Fruit fly (Drosophila melanogaster): Measurements from ENCODE around the gene CG9286.

CG9286 gene

DNA sequence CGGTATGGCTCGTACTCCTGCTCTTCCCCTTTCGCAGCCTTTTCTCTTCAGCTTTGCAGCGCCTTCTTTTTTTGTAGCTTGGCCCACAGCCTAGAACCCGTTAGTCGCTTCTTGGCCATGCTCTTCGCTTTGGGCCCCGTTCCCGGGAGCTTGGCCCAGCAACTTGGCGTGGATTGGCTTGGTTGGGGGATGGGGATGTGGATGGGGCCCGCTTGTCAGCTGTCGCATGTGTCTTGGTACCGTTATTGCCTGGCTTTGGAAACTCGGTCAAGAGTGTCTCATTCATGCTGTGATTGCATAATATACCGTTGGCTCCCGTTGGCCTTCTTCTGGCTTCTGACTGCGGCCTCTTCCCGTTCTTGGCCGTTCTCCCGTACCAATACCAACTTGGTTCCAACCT is 5.1 kb downstream of the CG9286 start:
- no peak for TF ChIP-seq insv (optimal IDR thresholded peaks at IDR 0.05)
- TF ChIP-seq Myc (optimal IDR thresholded peaks at IDR 0.05) = no peak
- TF ChIP-seq psq (optimal IDR thresholded peaks at IDR 0.05) = no peak
- TF ChIP-seq h (optimal IDR thresholded peaks at IDR 0.05) = no peak

DNA sequence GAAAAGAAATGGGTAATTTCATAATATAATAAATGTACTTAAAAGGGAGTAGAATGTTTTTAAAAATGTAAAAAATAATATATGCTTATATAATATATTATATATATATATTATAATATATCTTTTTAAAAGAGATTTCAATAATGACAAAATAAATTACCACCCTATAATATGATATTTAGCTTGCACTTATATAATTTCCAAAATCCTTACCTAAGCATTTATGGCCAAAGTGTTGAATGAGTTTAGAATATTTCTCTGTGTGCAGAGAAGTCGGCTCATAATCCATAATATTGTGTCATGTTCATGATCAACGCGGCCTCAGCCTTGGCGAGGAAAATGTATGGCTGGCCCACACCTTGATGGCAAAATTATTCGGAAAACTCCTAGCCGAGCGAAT is 7.5 kb downstream of the CG9286 start:
- no peak for TF ChIP-seq ttk (optimal IDR thresholded peaks at IDR 0.05)
- TF ChIP-seq h (optimal IDR thresholded peaks at IDR 0.05) = no peak
- no peak for TF ChIP-seq insv (optimal IDR thresholded peaks at IDR 0.05)
- TF ChIP-seq Sin3A (optimal IDR thresholded peaks at IDR 0.05) = no peak
- no peak for TF ChIP-seq Myc (optimal IDR thresholded peaks at IDR 0.05)
- TF ChIP-seq psq (optimal IDR thresholded peaks at IDR 0.05) = no peak

DNA sequence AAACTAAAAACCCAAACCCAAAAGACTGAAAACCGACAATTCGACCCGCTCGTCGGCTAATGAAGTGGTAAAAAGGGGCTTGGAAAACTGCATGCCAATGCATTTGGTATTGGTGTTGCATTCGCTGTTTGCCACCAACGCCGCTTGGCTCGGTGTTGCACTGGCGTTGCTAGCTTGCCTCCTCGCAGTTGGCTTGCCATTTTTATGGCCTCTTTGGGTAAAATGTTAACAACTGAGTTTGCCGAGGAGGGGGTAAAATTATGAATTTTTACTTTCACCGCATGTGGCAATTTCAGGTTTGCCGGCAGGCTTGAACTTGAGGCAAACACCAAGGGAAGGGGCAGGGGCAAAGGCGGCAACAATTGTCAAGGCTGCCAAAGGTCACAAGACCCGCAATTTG is 7.9 kb downstream of the CG9286 start:
- no peak for TF ChIP-seq h (optimal IDR thresholded peaks at IDR 0.05)
- no peak for TF ChIP-seq insv (optimal IDR thresholded peaks at IDR 0.05)
- TF ChIP-seq psq (optimal IDR thresholded peaks at IDR 0.05) = no peak
- no peak for TF ChIP-seq Myc (optimal IDR thresholded peaks at IDR 0.05)
- no peak for TF ChIP-seq ttk (optimal IDR thresholded peaks at IDR 0.05)
- TF ChIP-seq Sin3A (optimal IDR thresholded peaks at IDR 0.05) = no peak

DNA sequence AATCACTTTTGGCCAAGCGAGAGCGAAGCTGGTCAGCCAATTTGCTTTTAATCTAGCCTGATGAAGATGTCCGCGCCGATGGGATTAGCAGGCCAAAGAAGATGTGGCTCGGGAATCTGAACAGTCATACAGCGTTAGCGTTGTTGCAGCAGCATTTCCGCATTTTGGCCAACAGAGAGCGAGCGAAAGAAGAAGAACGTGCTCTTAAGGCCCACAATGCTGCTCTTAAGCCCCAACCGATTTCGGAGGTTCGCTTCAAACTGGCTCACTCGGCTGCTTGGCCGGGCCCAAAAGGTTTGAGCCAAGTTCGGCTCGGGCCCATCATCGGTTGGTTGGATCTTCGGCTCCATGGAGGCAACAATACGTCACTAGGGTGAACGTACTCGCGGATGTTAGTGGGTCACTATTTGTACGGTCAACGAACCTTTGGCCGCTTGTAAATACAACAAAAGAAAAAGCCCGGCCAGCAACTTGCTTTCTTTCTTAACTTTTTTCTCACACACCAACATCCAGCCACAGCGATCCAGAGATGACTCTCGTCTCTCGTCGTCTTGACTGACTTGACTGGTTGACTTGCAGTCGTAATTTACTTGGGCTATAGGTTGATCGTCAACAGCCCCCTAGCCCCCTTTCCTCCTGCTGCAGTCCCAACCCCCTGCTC is 9.0 kb downstream of the CG9286 start:
- no peak for TF ChIP-seq insv (optimal IDR thresholded peaks at IDR 0.05)
- TF ChIP-seq Sin3A (optimal IDR thresholded peaks at IDR 0.05) = no peak
- no peak for TF ChIP-seq h (optimal IDR thresholded peaks at IDR 0.05)
- no peak for TF ChIP-seq ttk (optimal IDR thresholded peaks at IDR 0.05)
- no peak for TF ChIP-seq psq (optimal IDR thresholded peaks at IDR 0.05)
- TF ChIP-seq Myc (optimal IDR thresholded peaks at IDR 0.05) = no peak

DNA sequence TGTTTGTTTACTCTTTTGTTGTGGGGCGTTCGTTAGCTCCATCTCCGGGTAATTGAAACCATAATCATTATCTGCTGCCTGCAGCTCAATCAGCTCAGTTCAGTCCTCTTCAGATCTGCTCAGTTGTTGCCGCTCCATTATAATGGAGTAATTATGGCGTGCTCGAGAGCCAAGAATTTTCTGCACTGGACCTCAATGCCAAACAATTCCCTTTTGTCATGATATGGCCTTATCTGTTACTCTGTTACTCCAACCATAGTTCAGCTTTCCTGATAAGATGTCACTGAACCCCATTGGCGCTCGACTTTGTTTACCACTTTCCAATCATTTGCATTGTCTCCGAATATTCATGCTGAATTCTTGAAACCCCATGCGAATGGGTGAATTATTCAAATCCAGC is 10.1 kb downstream of the CG9286 start:
- TF ChIP-seq insv (optimal IDR thresholded peaks at IDR 0.05) (no peak), Myc (optimal IDR thresholded peaks at IDR 0.05) (no peak), ttk (optimal IDR thresholded peaks at IDR 0.05) (no peak), h (optimal IDR thresholded peaks at IDR 0.05) (no peak), Sin3A (optimal IDR thresholded peaks at IDR 0.05) (no peak), psq (optimal IDR thresholded peaks at IDR 0.05) (no peak)

DNA sequence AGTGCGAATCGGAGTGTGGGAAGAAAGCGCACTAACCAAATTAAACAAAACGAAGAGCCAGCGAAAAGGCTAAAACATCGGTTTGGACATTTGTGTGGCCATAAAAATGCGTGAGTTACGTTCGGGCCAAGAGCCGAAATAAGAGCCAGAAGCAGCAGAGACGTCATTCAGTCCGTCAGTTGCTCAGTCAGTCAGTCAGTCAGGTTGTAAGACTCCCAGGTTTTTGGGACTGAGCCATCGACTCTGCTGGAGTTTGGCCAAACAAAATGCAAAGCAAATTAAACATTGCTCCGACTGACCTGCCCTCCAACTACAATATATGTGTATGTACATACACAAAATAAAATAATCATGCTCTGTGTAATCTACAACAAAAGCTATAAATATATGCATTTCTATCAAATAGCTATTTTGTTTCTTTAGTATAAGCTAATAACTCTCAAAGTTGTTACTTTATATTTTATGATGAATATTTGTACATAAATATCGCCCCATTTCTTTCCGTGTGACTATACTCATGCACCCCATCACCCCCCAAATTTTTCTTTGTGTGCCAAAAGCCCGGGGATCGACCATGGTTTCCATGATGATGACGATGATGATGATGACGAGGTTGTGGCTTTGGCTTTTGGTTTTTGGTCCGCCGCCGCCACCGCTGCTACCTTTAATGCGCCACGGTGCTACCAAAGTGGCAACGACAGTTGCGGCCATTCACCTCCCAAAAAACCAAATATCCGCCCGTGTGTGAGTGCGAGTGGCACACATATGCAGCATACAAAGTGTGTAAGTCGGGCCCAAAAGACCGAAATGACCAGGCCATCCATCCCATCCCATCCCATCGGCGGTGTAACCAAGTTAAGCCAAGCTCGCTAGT is 12.6 kb downstream of the CG9286 start:
- TF ChIP-seq ttk (optimal IDR thresholded peaks at IDR 0.05) (no peak), insv (optimal IDR thresholded peaks at IDR 0.05) (no peak), psq (optimal IDR thresholded peaks at IDR 0.05) (no peak), Myc (optimal IDR thresholded peaks at IDR 0.05) (no peak), Sin3A (optimal IDR thresholded peaks at IDR 0.05) (no peak), h (optimal IDR thresholded peaks at IDR 0.05) (no peak)

DNA sequence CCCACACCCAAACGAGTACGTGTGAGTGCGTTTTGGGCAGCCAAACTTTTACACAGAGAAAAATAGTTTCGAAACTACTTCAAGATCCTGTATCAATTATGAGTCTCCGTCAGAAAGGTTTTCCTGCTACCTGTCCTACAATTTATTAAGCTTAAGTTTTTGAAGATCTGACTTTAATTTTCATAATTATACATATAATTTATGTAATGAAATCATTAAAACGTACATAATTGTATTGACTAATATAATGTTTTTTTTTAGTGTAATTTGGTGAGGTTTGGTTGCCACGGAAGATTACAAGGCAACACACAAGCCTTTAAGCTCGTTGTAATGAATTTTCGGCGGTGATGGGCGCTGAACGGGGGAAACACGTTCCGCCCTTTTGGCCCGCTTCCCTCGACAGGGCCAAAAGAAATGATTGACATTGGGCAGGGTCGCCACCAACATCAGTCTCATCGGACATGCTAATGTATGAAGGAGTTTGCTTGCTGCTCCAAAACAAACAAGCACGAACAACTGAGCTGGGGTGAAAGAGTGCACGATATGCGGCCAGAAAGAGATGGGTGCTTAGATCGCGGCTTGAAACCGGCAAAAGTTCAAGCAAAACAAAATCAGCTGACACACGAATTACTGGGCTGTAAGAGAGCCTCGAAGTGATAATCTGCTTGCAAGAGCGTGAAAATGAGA is 13.4 kb downstream of the CG9286 start:
- TF ChIP-seq Sin3A (optimal IDR thresholded peaks at IDR 0.05) (no peak), h (optimal IDR thresholded peaks at IDR 0.05) (no peak), Myc (optimal IDR thresholded peaks at IDR 0.05) (no peak), psq (optimal IDR thresholded peaks at IDR 0.05) (no peak), insv (optimal IDR thresholded peaks at IDR 0.05) (no peak), ttk (optimal IDR thresholded peaks at IDR 0.05) (no peak)

DNA sequence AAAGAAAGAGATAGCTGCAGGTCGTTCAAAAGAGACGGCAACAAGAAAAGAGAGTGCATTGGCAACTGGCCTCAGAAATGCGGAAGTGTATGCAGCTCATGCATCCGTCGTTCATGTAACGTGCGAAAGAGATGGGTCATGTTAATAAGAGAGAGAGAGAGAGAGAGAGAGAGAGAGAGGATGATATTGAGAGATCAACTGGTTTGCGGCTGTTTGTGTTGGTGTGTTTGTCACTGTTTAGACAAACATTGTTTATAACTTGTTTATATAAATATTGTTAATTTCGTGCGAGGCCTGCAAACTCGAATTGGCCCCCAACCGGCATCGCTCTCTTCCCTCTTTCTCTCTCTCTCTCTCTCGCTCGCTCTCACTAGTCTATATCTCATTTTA is 13.9 kb downstream of the CG9286 start:
- TF ChIP-seq ttk (optimal IDR thresholded peaks at IDR 0.05) (no peak), h (optimal IDR thresholded peaks at IDR 0.05) (no peak), insv (optimal IDR thresholded peaks at IDR 0.05) (no peak), Sin3A (optimal IDR thresholded peaks at IDR 0.05) (no peak), Myc (optimal IDR thresholded peaks at IDR 0.05) (no peak), psq (optimal IDR thresholded peaks at IDR 0.05) (no peak)

DNA sequence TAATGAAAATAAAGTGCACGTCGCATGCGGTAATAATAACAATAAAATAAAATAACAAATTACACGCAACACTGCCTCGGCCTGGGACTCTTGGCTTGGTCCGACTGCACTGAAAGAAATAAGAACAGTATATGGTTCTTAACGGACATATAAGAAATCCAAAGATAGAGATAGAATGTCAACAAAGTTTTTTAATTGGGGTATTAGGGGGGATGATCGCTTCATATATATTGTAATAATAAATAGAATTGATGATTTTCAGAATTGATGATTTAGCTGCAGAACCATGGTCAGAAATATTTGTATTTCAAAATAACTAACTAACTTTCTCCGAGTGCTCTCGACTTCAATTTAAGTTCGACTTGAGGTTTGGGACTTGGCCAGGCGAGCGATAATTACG is 15.3 kb downstream of the CG9286 start:
- TF ChIP-seq Sin3A (optimal IDR thresholded peaks at IDR 0.05) = no peak
- TF ChIP-seq ttk (optimal IDR thresholded peaks at IDR 0.05) = no peak
- no peak for TF ChIP-seq insv (optimal IDR thresholded peaks at IDR 0.05)
- TF ChIP-seq psq (optimal IDR thresholded peaks at IDR 0.05) = no peak
- TF ChIP-seq Myc (optimal IDR thresholded peaks at IDR 0.05) = no peak
- TF ChIP-seq h (optimal IDR thresholded peaks at IDR 0.05) = no peak

DNA sequence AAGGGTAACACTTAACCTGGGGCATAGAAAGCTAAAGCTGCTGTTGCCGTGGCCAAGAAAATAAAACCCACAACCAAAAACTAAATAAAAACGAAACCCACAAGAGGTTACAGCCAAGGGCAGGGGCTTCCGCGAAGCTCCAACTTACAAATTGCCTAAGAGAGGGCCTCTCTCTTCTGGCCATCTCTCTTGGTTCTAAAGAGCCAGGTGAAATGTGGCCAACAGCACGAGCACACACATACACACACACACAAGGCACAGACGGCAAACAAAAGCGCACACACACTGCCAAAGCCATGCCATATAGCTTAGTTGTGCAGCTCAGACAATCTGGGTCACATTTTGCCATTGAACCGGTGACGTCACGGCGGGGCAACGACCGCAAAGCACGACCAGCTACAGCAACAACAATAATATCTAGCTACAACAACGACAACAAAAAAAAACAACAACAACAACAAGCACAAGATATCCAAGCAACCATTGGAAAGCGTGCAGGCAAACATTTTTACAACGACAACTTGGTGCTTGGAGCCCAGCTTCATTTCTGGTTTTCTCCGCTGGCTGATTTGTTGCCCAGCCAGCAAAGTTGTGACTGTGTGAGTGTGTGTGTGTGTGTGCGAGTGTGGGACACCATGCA is 16.0 kb downstream of the CG9286 start:
- TF ChIP-seq Sin3A (optimal IDR thresholded peaks at IDR 0.05) = no peak
- TF ChIP-seq Myc (optimal IDR thresholded peaks at IDR 0.05) = no peak
- TF ChIP-seq h (optimal IDR thresholded peaks at IDR 0.05) = no peak
- TF ChIP-seq insv (optimal IDR thresholded peaks at IDR 0.05) = no peak
- TF ChIP-seq ttk (optimal IDR thresholded peaks at IDR 0.05) = no peak
- no peak for TF ChIP-seq psq (optimal IDR thresholded peaks at IDR 0.05)

DNA sequence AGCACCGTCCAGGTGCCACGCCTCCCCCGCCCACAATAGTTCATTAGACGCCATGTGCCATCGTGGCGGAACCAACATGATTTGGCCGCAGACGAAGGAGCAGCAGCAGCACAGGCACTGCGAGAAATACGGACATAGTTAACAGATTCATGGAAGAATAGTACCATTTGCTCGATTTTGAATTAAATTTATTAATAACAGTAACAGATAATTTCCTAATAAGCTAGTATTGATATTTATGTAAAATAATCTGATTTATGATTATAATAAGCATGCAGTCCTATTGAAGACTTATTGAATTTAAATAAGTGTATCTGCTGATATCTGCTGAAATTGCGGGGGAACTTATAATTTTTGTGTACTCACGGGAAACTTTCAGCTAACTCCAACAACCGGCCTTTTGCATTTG is 16.5 kb downstream of the CG9286 start:
- TF ChIP-seq ttk (optimal IDR thresholded peaks at IDR 0.05) = no peak
- no peak for TF ChIP-seq h (optimal IDR thresholded peaks at IDR 0.05)
- TF ChIP-seq Sin3A (optimal IDR thresholded peaks at IDR 0.05) = no peak
- no peak for TF ChIP-seq Myc (optimal IDR thresholded peaks at IDR 0.05)
- no peak for TF ChIP-seq insv (optimal IDR thresholded peaks at IDR 0.05)
- no peak for TF ChIP-seq psq (optimal IDR thresholded peaks at IDR 0.05)
